Fruit fly (Drosophila melanogaster): ENCODE measurements around the gene CG2540.

The CG2540 gene

DNA sequence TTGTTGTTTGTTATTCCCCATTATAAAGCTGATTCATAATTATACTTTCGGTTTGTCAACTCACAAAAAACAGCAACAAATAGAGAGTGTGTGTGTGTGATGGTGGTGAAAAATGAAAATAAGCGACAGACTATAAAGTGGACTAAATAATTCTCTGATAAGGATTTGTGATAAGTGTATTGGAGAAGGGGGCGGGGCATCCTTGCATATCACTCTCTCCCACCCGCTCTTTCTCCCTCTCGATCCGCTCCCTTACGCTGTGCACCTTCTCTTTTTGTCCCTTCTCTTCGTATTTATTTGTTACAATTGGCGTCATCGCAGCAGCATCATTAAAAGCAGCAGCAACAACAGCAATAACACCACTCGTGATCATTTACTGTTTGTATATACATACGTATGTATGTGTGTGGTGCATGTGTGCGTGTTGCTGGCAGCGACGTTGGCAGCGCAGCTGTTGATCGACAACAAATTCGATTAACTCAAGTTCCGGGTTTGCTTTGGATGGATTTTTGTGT lies 31.8 kb downstream of the CG2540 start:
- no peak for TF ChIP-seq CG34367 (tag; optimal IDR thresholded peaks at IDR 0.05)
- TF ChIP-seq EcR (GFP tag; optimal IDR thresholded peaks at IDR 0.05): peak; percentile 9

DNA sequence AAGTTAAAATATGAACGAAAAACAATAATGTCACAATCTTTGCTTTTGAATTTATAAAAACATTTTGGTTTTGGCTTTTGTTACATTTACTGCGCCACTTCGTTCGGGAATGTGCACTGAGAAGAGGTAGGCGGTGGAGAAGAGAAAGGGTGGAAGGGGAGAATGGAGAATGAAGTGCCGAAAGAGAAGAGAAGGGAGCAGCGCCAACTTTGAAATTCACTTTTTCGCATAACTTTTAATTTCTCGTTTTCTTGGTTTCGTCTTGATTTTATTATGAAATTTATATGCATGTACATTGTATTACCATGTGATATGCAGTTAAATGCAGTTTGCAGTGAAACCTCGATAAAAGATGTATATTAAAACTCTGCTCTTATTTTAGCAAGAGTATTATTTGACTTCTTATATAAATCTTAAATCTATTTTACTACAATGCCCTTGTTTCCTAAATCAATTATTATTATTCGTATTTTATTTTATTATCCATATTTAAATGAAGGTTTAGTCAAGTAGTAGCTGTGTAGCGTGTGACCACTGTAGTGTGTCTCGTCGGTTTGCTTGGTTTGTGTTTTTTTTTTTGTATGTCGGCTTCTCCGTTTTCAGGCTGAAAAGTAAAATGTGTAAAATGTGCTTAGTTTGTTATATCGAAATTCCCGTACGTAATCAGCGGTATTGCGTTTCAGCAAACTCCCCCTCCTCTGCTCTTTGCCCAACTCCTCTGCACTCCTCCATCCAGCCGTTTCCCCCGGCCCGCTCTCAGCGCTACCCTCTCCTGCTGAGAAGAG lies 33.2 kb downstream of the CG2540 start:
- TF ChIP-seq fd96Ca (GFP tag; IDR thresholded peaks at IDR 0.05) (no peak), rn (GFP tag; IDR thresholded peaks at IDR 0.05) (no peak), CG14655 (GFP tag; optimal IDR thresholded peaks at IDR 0.05) (peak; percentile 54), gl (tag; optimal IDR thresholded peaks at IDR 0.05) (no peak), CG13204 (GFP tag; optimal IDR thresholded peaks at IDR 0.05) (no peak), CG9948 (tag; optimal IDR thresholded peaks at IDR 0.05) (peak; percentile 61), CG8159 (tag; optimal IDR thresholded peaks at IDR 0.05) (peak; percentile 66), Pif1A (GFP tag; optimal IDR thresholded peaks at IDR 0.05) (peak; percentile 10), CG34367 (tag; optimal IDR thresholded peaks at IDR 0.05) (peak; percentile 43), Ets98B (GFP tag; IDR thresholded peaks at IDR 0.05) (no peak), CG15710 (tag; optimal IDR thresholded peaks at IDR 0.05) (peak; percentile 70), Pif1B (GFP tag; optimal IDR thresholded peaks at IDR 0.05) (peak; percentile 46), EcR (GFP tag; optimal IDR thresholded peaks at IDR 0.05) (no peak), D1 (tag; optimal IDR thresholded peaks at IDR 0.05) (no peak), CG12605 (GFP tag; IDR thresholded peaks at IDR 0.05) (no peak), CG8301 (tag; optimal IDR thresholded peaks at IDR 0.05) (peak; percentile 32), CG32121 (GFP tag; IDR thresholded peaks at IDR 0.05) (peak; percentile 47; the same call in 1 of the 2 replicates), CG10348 (GFP tag; IDR thresholded peaks at IDR 0.05) (no peak), CG4496 (GFP tag; IDR thresholded peaks at IDR 0.05) (0 out of 3 replicates have a peak, but pooled peaks have one; percentile 47), CG17806 (tag; optimal IDR thresholded peaks at IDR 0.05) (peak; percentile 63), Snoo (tag; optimal IDR thresholded peaks at IDR 0.05) (peak; percentile 44)

DNA sequence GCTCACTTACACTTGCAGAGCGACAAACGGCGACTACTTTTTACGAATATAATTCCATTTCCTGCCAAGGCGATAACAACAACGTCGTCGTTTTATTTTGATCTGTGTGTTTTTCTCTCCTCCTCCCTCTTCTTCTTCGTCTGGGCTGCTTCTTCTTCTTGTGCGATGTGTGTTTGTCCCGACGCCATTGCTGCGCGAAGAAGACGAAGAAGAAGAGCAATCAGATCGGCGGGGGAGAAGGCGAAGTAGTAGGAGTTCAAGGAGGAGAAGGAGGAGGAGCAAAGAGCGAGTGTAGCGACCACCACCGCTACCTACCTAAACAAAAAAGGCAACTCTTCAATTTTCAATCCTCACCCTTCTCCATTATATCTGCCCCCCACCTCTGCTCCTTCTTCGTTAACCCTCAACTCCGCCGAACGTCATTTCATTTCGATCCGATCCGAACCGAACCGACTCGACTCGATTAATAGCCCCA lies 33.8 kb downstream of the CG2540 start:
- no peak for TF ChIP-seq CG17806 (tag; optimal IDR thresholded peaks at IDR 0.05)
- TF ChIP-seq CG4496 (GFP tag; IDR thresholded peaks at IDR 0.05): peak; percentile 23; the same call in 1 of the 3 replicates
- TF ChIP-seq fd96Ca (GFP tag; IDR thresholded peaks at IDR 0.05): 0 out of 3 replicates have a peak, but pooled peaks have one; percentile 5
- peak; percentile 19; the same call in 1 of the 2 replicates for TF ChIP-seq CG12605 (GFP tag; IDR thresholded peaks at IDR 0.05)
- TF ChIP-seq CG8159 (tag; optimal IDR thresholded peaks at IDR 0.05): no peak
- TF ChIP-seq Pif1A (GFP tag; optimal IDR thresholded peaks at IDR 0.05): no peak
- no peak for TF ChIP-seq CG8301 (tag; optimal IDR thresholded peaks at IDR 0.05)
- peak; percentile 72 for TF ChIP-seq CG13204 (GFP tag; optimal IDR thresholded peaks at IDR 0.05)
- peak; percentile 16 for TF ChIP-seq CG15710 (tag; optimal IDR thresholded peaks at IDR 0.05)
- no peak for TF ChIP-seq D1 (tag; optimal IDR thresholded peaks at IDR 0.05)
- no peak for TF ChIP-seq CG14655 (GFP tag; optimal IDR thresholded peaks at IDR 0.05)
- TF ChIP-seq Ets98B (GFP tag; IDR thresholded peaks at IDR 0.05): no peak
- TF ChIP-seq CG34367 (tag; optimal IDR thresholded peaks at IDR 0.05): no peak
- TF ChIP-seq Snoo (tag; optimal IDR thresholded peaks at IDR 0.05): no peak
- TF ChIP-seq CG32121 (GFP tag; IDR thresholded peaks at IDR 0.05): no peak
- TF ChIP-seq CG10348 (GFP tag; IDR thresholded peaks at IDR 0.05): no peak
- no peak for TF ChIP-seq CG9948 (tag; optimal IDR thresholded peaks at IDR 0.05)
- TF ChIP-seq EcR (GFP tag; optimal IDR thresholded peaks at IDR 0.05): peak; percentile 79
- TF ChIP-seq rn (GFP tag; IDR thresholded peaks at IDR 0.05): no peak
- TF ChIP-seq Pif1B (GFP tag; optimal IDR thresholded peaks at IDR 0.05): no peak
- peak; percentile 28 for TF ChIP-seq gl (tag; optimal IDR thresholded peaks at IDR 0.05)

DNA sequence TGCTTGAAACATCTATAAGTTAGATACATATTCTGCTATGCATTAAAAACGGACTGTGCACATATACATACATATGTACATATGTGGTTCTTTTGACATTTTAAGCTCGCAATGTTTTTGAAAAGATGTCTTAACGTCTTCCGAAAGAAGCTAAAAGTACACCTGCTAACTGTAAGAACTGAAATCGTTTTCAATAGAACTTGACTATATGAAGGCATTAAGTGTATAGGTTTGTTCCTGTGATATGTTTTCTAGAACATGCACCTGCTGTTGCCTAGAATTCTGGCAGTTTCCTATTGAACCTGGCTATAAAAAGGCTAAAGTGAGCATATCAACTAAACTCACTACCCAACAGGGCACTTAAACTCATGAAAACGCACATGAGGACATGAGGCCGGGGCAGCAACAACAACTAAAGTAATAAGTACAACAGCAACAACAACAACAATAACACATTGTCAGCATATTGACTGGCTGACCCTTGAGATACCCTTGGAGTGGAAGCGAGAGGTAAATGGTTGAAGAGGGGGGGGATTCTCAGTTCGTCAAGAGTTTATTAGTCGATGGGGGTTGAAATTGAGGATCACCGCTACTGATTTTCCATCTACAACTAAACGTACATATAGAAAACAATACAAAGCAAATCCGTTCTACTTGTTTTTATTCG lies 34.6 kb downstream of the CG2540 start:
- TF ChIP-seq Pif1B (GFP tag; optimal IDR thresholded peaks at IDR 0.05) (no peak), Ets98B (GFP tag; IDR thresholded peaks at IDR 0.05) (no peak), CG10348 (GFP tag; IDR thresholded peaks at IDR 0.05) (no peak), EcR (GFP tag; optimal IDR thresholded peaks at IDR 0.05) (no peak), CG14655 (GFP tag; optimal IDR thresholded peaks at IDR 0.05) (no peak), CG4496 (GFP tag; IDR thresholded peaks at IDR 0.05) (no peak), CG9948 (tag; optimal IDR thresholded peaks at IDR 0.05) (no peak), Pif1A (GFP tag; optimal IDR thresholded peaks at IDR 0.05) (no peak), fd96Ca (GFP tag; IDR thresholded peaks at IDR 0.05) (no peak), CG13204 (GFP tag; optimal IDR thresholded peaks at IDR 0.05) (no peak), CG17806 (tag; optimal IDR thresholded peaks at IDR 0.05) (no peak), rn (GFP tag; IDR thresholded peaks at IDR 0.05) (no peak), CG15710 (tag; optimal IDR thresholded peaks at IDR 0.05) (no peak)

DNA sequence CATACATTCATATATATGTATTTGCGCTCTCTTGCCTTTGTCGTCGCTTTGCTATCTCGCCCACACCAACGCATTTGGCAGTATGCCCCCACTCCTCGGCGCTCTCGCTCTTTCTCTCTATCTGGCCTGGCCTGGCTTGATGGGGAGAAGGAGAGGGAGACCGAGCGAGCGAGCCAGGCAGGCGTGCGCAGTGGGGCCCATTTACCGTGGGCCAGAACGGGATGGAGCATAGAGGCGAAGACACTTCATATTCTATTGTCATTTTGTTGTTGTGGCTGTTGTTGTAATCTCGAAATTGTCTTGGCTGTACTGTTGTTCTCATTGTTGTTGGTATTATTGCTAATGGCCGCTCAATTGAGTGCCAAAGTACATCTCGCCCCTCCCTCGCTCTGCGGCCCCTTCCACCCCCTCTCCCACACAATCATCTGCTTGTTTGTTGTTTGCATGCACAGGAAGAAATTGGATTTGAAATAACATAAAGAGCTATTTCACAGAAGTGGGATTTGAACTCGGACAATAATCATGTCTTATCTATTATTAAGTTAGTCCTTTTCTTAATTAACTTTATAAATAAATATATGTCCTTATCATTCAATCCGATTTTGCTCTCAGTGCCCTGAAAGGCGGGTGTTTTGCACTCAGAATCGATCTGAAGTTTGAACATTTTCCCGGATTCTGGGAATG lies 35.6 kb downstream of the CG2540 start:
- TF ChIP-seq Ets98B (GFP tag; IDR thresholded peaks at IDR 0.05) (peak; percentile 94), CG13204 (GFP tag; optimal IDR thresholded peaks at IDR 0.05) (peak; percentile 62), Pif1A (GFP tag; optimal IDR thresholded peaks at IDR 0.05) (peak; percentile 69), CG32121 (GFP tag; IDR thresholded peaks at IDR 0.05) (peak; percentile 92), CG12605 (GFP tag; IDR thresholded peaks at IDR 0.05) (peak; percentile 92), D1 (tag; optimal IDR thresholded peaks at IDR 0.05) (peak; percentile 58), CG15710 (tag; optimal IDR thresholded peaks at IDR 0.05) (peak; percentile 89), rn (GFP tag; IDR thresholded peaks at IDR 0.05) (peak; percentile 85), CG8301 (tag; optimal IDR thresholded peaks at IDR 0.05) (peak; percentile 91), CG4496 (GFP tag; IDR thresholded peaks at IDR 0.05) (peak; percentile 96), CG14655 (GFP tag; optimal IDR thresholded peaks at IDR 0.05) (peak; percentile 95), CG17806 (tag; optimal IDR thresholded peaks at IDR 0.05) (peak; percentile 90), CG9948 (tag; optimal IDR thresholded peaks at IDR 0.05) (peak; percentile 87), Pif1B (GFP tag; optimal IDR thresholded peaks at IDR 0.05) (peak; percentile 73), Snoo (tag; optimal IDR thresholded peaks at IDR 0.05) (peak; percentile 86), CG8159 (tag; optimal IDR thresholded peaks at IDR 0.05) (peak; percentile 89), gl (tag; optimal IDR thresholded peaks at IDR 0.05) (peak; percentile 72), CG10348 (GFP tag; IDR thresholded peaks at IDR 0.05) (peak; percentile 74), fd96Ca (GFP tag; IDR thresholded peaks at IDR 0.05) (peak; percentile 91), CG34367 (tag; optimal IDR thresholded peaks at IDR 0.05) (peak; percentile 89), EcR (GFP tag; optimal IDR thresholded peaks at IDR 0.05) (peak; percentile 54)

Measured in whole organism, pupa.